Worm (Caenorhabditis elegans): ENCODE data around the gene C14B9.2.
A peak's percentile ranks its signal among the peaks of the same experiment; 100 is the strongest.

The C14B9.2 gene

DNA sequence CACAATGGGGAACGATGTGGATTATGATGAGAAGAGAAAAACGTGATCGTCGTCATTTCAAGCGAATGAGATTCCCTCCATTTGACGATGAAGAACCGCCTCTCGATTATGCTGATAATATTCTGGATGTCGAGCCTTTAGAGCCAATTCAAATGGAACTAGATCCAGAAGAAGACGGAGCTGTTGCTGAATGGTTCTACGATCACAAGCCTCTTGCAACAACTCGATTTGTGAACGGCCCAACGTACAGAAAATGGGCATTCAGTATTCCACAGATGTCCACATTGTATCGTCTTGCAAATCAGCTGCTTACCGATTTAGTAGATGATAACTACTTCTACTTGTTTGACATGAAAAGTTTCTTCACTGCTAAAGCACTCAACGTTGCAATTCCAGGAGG lies 31.3 kb downstream of the C14B9.2 start:
- TF ChIP-seq lin-14 (GFP tag; optimal IDR thresholded peaks at IDR 0.05) (no peak), xbp-1 (tag; optimal IDR thresholded peaks at IDR 0.05) (no peak), nhr-12 (tag; optimal IDR thresholded peaks at IDR 0.05) (no peak), sptf-1 (tag; optimal IDR thresholded peaks at IDR 0.05) (no peak), aha-1 (tag; optimal IDR thresholded peaks at IDR 0.05) (no peak), alr-1 (tag; optimal IDR thresholded peaks at IDR 0.05; ENCODE audit: borderline replicate concordance) (peak; percentile 71), ceh-63 (GFP tag; optimal IDR thresholded peaks at IDR 0.05) (no peak), grh-1 (GFP tag; IDR thresholded peaks at IDR 0.05) (no peak), fkh-10 (GFP tag; optimal IDR thresholded peaks at IDR 0.05) (no peak), mdl-1 (tag; optimal IDR thresholded peaks at IDR 0.05) (no peak), tlp-1 (tag; optimal IDR thresholded peaks at IDR 0.05) (no peak), ztf-4 (tag; optimal IDR thresholded peaks at IDR 0.05) (no peak), nhr-76 (tag; optimal IDR thresholded peaks at IDR 0.05) (no peak), efl-1 (optimal IDR thresholded peaks at IDR 0.05) (no peak), efl-1 (GFP tag; optimal IDR thresholded peaks at IDR 0.05 in 1 of 2) (peak in 1 of 2 experiments; percentile 41), dpl-1 (GFP tag; optimal IDR thresholded peaks at IDR 0.05) (no peak), hpl-2 (GFP tag; optimal IDR thresholded peaks at IDR 0.05) (no peak), nhr-11 (tag; optimal IDR thresholded peaks at IDR 0.05) (no peak)

ce11 chrIII:8172609-8173133 lies 39.2 kb downstream of the C14B9.2 start:
- TF ChIP-seq efl-3 (GFP tag; optimal IDR thresholded peaks at IDR 0.05) (no peak), nhr-47 (tag; optimal IDR thresholded peaks at IDR 0.05) (no peak), nhr-71 (tag; optimal IDR thresholded peaks at IDR 0.05) (peak; percentile 16), nhr-19 (GFP tag; conservative IDR thresholded peaks at IDR 0.05) (peak; percentile 18), ceh-8 (GFP tag; optimal IDR thresholded peaks at IDR 0.05) (no peak), ama-1 (optimal IDR thresholded peaks at IDR 0.05) (no peak), nhr-77 (tag; optimal IDR thresholded peaks at IDR 0.05) (no peak), lin-39 (tag; optimal IDR thresholded peaks at IDR 0.05) (no peak), lsy-2 (tag; optimal IDR thresholded peaks at IDR 0.05) (peak in 1 of 2 experiments; percentile 12), elt-2 (tag; optimal IDR thresholded peaks at IDR 0.05) (no peak), alr-1 (tag; optimal IDR thresholded peaks at IDR 0.05; ENCODE audit: borderline replicate concordance) (no peak), xbp-1 (tag; optimal IDR thresholded peaks at IDR 0.05) (no peak), nhr-12 (tag; optimal IDR thresholded peaks at IDR 0.05) (no peak), rnt-1 (tag; optimal IDR thresholded peaks at IDR 0.05) (peak; percentile 28), tbx-2 (tag; optimal IDR thresholded peaks at IDR 0.05) (no peak), ets-5 (GFP tag; IDR thresholded peaks at IDR 0.05) (no peak), aly-2 (tag; optimal IDR thresholded peaks at IDR 0.05) (peak; percentile 80), isw-1 (GFP tag; IDR thresholded peaks at IDR 0.05) (no peak), lir-3 (tag; optimal IDR thresholded peaks at IDR 0.05; ENCODE audit: poor library complexity) (no peak), unc-62 (GFP tag; optimal IDR thresholded peaks at IDR 0.05) (no peak), elt-3 (tag; optimal IDR thresholded peaks at IDR 0.05) (no peak), ceh-88 (GFP tag; IDR thresholded peaks at IDR 0.05) (no peak), blmp-1 (tag; optimal IDR thresholded peaks at IDR 0.05) (no peak), unc-130 (tag; optimal IDR thresholded peaks at IDR 0.05) (no peak), hlh-4 (tag; optimal IDR thresholded peaks at IDR 0.05) (no peak), egl-27 (tag; optimal IDR thresholded peaks at IDR 0.05) (no peak), ztf-4 (tag; optimal IDR thresholded peaks at IDR 0.05) (no peak), zag-1 (tag; optimal IDR thresholded peaks at IDR 0.05) (no peak), ceh-63 (GFP tag; optimal IDR thresholded peaks at IDR 0.05) (no peak), sup-37 (GFP tag; optimal IDR thresholded peaks at IDR 0.05) (no peak), egl-13 (tag; optimal IDR thresholded peaks at IDR 0.05) (no peak), zip-4 (GFP tag; optimal IDR thresholded peaks at IDR 0.05) (no peak), fkh-8 (tag; optimal IDR thresholded peaks at IDR 0.05) (no peak), jun-1 (tag; optimal IDR thresholded peaks at IDR 0.05) (no peak)

Measured in whole organism, L1 larva.